Fruit fly (Drosophila melanogaster) whole organism: ENCODE data around the gene chm.

Experiments
- CG8478 ChIP-seq: fragments of >200 bp; optimal IDR thresholded peaks from 2 replicates; lab custom pipeline; 2018; ENCODE audit warnings: inconsistent platforms
- Dll ChIP-seq: fragments of >200 bp; optimal IDR thresholded peaks from 2 replicates; lab custom pipeline; 2017
- EcR ChIP-seq, 2 experiments: fragments of >200 bp; optimal IDR thresholded peaks; 2 replicates each; lab custom pipeline; 2017; ENCODE audit warnings: missing biosample characterization in 2 of 2, missing genetic modification characterization in 2 of 2, missing genetic modification reagents in 2 of 2
- pan ChIP-seq: fragments of >200 bp; optimal IDR thresholded peaks from 2 replicates; lab custom pipeline; 2017
- psq ChIP-seq: fragments of >200 bp; optimal IDR thresholded peaks from 2 replicates; lab custom pipeline; 2017
- usp ChIP-seq: fragments of >200 bp; optimal IDR thresholded peaks from 2 replicates; lab custom pipeline; 2017; ENCODE audit warnings: missing biosample characterization, missing genetic modification characterization, mixed read lengths

- TF ChIP-seq pan (lab: Kevin White, UChicago) (no peak), Dll (peak; percentile 44), EcR (GFP tag; optimal IDR thresholded peaks at IDR 0.05; lab: Kevin White, UChicago) (peak; percentile 92 to 99), usp (GFP tag; lab: Kevin White, UChicago) (no peak), psq (no peak), CG8478 (no peak)
Observed at dm6 chr2L:7422429-7423283, 10.4 kb downstream of the chm start.
